Fruit fly (Drosophila melanogaster) whole organism, larva: ENCODE measurements around the gene ERR.

ENCODE experiments used
- noc ChIP-seq: fragments of 200-800 bp; sonication (Bioruptor generic); optimal IDR thresholded peaks from 3 replicates; lab custom pipeline; 2019; ENCODE audit warnings: missing biosample characterization, mild to moderate bottlenecking, missing genetic modification characterization, moderate library complexity

ERR gene

DNA sequence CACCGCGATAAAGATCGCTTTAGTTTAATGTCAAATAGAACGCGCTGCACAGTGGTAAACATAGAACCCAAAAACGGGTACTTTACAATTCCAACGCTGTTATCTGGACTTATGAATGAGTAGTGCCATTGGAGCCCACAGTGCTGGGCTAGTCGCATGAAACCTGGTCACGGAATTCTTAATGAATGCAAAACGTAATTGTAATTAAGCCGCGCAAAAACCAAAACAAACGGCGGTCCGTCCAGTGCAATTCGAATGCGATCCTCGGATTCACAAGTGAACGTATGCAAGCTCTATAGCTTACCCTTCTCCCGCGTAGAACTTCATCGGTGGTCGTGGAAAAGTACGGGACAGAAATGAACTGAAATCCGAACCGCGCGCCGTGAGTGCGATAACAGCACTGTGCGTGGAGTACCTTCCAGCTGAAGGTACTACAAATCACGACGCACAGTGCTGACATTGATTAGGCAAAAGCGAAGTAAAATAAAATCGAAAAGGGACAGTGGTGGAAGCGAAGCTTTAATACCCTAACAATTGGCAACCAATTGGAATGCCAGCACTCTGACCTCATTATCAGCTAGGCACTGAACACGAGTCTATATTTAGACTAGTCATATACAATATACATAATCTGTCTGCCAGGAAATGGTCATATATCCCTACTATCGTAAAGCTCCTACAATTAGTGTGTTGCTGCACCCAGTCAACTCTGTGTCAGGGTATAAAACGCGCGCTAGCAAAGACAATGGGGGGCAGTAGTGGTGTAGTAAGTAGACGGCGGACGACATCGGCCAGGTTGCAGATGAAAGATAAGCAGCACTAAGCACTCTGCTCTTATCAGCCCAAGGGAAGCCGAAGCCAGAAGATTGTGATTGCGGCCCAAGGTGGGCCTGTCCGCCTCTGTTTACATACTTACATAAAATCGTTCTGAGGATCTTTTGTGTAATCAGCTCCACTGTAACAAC is 926 bp downstream of the ERR start:
- TF ChIP-seq noc (tag; lab: Kevin White, UChicago), result peak; percentile 91

- no peak for TF ChIP-seq noc (tag; lab: Kevin White, UChicago)
Observed at dm6 chr3L:8180464-8181137, 5.9 kb downstream of the ERR start, which contains the start of the genes mthl7 and Uxs. Gene mthl7 (minus strand): TSS chr3L:8180514. Gene Uxs (plus strand): TSS chr3L:8180923.

DNA sequence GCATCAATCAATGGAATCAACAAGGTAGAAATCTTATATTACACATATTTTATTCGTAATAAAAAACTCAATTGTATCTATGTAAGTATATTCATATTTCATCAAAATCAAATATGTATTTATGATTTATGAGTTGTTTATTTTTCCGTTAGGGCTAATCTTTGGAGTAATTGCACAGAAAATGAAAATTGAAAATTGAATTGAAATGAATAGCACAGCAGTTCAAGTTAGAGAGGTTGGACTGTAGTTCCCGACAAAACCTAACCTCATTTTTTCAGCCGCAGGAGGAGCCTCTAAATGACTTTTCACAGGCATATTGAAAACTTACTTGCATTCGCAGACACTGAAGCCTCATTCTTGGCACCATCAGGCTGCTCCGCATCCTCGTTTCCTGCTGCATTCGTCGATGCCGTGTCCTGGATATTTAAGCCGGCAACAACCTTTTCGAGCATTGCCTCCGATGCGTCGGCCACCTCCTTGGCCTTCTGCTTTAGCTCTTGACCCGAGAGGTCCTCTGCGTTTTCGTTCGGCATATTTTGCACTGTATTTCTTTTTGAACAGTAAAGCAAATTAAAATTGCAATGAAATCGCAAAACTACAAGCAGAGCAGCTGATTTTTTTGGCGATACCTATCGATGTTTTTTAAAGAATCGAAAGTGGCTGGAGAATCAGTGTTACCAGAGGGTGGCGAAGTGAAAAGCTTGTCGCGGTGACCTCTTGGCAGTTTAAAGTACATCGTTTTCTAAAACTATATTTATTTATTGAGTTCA is 8.5 kb downstream of the ERR start, which contains the start of gene Nmt:
TSS of gene Nmt (minus strand) at position 635 of the 770 bp plus-strand sequence.
- TF ChIP-seq noc (tag; lab: Kevin White, UChicago), result peak; percentile 52

- TF ChIP-seq noc (tag; lab: Kevin White, UChicago), result no peak
Observed at dm6 chr3L:8175818-8176217, 10.7 kb downstream of the ERR start, which contains the start of gene RecQ4. Gene RecQ4 (minus strand): TSS chr3L:8175978.

- TF ChIP-seq noc (tag; lab: Kevin White, UChicago), result no peak
Observed at dm6 chr3L:8165436-8165835, 21.0 kb downstream of the ERR start, which contains the start of gene CG13675. Gene CG13675 (minus strand): TSS chr3L:8165518.

DNA sequence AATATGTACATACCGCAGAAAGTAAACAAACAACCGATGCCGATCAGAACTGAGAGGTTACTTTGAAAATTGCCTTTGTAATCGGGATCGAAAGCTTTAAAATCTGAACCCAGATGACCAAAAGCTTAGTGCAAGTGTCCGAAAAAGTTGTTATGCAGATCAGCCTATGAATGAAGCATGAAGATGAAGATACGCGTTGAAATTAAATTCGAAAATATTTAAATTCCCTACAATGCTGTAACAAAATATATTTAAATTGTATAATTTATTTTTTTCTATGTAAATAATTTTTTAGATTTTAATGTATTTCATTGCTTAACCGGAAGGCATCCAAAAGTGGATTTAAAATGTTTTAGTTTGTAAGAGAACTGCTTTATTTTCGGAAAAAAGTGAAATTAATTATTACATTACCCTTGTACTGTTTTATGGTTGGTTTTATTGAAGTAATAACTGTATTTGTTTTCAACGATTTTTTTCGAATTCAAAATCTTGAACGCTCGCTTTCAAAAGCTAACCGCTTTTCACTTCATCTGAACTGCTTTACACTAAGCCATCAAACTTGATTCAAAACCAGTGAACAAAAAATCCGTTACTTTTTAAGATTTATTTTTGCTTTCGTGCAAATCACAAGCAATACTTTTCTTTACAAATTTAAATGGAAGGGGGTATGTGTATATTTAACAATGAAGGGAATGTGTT is 26.6 kb downstream of the ERR start, which contains the start of gene CG43886:
TSS of gene CG43886 (minus strand) at position 51 of the 699 bp plus-strand sequence.
- no peak for TF ChIP-seq noc (tag; lab: Kevin White, UChicago)

DNA sequence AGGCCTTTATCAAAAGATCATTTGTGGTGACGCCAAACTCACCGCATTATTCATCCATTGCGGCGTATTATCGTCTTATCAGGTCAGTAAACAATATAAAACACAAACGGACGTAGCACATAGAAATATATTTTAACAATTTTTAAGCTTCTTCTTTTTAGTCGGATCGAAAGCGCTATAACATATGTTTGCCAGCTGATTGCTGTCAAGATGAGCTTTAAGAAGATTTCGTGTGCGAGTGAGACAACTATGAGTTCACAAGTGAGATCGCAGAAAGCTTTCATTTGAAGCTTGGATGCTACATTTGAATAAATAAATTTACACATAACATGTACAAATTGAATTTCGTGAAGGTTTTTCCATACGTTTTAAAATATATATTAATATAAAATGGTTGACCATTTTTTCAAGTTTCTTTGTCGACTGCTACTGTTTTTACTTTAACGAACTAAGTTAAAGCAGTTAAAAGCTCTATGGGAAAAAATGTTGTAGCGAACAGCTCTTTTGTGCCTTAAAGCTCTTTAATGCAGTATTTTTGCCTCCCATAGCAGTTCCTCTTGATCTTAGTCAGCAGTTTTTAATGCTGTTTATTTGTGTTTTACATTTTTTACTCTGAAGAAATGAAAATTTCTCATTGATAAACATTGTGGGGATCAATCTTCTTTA is 27.6 kb downstream of the ERR start, which contains the start of gene CG42445:
TSS of gene CG42445 (minus strand) at position 186 of the 666 bp plus-strand sequence.
- no peak for TF ChIP-seq noc (tag; lab: Kevin White, UChicago)

dm6 chr3L:8157079-8157478 is 29.4 kb downstream of the ERR start:
- TF ChIP-seq noc (tag; lab: Kevin White, UChicago), result no peak

DNA sequence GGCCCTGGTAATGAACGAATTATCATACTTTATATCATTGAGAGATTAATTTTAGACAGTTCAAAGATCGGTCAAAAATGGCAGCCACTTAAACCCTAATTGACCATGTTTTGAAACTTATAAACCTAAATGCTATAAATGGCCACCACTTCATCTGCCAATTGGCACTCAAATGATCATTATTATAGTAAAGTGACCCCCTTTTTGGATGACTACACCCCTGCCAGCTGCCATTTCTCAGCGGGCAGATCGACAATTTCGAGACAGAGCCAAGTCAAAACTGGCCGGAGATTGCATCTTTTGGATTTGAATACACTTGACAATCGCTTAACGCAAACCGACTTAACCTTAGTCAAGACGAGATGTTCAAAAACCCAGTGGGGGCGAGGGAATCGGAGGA is 30.3 kb downstream of the ERR start:
- TF ChIP-seq noc (tag; lab: Kevin White, UChicago), result no peak

dm6 chr3L:8155324-8155723 is 31.1 kb downstream of the ERR start:
- TF ChIP-seq noc (tag; lab: Kevin White, UChicago), result no peak

DNA sequence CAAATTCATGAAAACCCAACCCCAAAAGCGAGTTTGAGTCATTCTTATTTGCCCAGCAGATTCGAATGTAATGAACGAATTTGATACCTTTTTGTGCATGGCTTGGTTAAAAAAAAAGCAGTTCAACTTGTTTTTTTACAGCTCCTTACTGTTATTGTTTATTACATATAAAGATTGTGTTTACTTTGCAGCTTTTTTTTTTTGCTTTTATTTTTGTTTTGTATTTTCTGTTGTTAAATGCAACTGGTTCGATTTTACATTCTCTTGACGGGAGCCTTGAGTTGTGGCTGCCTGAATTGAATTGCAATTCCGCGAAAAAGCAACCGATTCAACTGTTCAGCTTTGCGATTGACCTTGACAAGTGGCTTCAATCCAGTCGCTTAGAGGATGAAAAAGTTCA is 31.9 kb downstream of the ERR start:
- TF ChIP-seq noc (tag; lab: Kevin White, UChicago), result no peak

dm6 chr3L:8153206-8153996 is 33.1 kb downstream of the ERR start:
- TF ChIP-seq noc (tag; lab: Kevin White, UChicago), result no peak

dm6 chr3L:8151727-8152199 is 34.7 kb downstream of the ERR start, which contains the start of gene CG13676:
Gene CG13676 (minus strand): TSS chr3L:8151813.
- TF ChIP-seq noc (tag; lab: Kevin White, UChicago), result peak; percentile 3
